Fruit fly (Drosophila melanogaster) whole organism, embryonic: Measurements from ENCODE around the gene CG17270.
A peak's percentile ranks its signal among the peaks of the same experiment; 100 is the strongest.

Experiments
- Atf-2 ChIP-seq: fragments of 200-800 bp; sonication (Bioruptor generic); optimal IDR thresholded peaks from 2 replicates; lab custom pipeline; 2016; ENCODE audit warnings: missing biosample characterization, missing genetic modification characterization
- CG11085 ChIP-seq: fragments of 200-800 bp; sonication (Bioruptor generic); IDR thresholded peaks from 2 replicates; pipeline ENCODE4 v1.3.6; 2022; ENCODE audit warnings: missing biosample characterization, missing genetic modification characterization
- CG11723 ChIP-seq: fragments of 200-800 bp; sonication (Bioruptor generic); optimal IDR thresholded peaks from 2 replicates; lab custom pipeline; 2017; ENCODE audit warnings: missing biosample characterization, mild to moderate bottlenecking, missing genetic modification characterization
- CG12391 ChIP-seq: fragments of 200-800 bp; sonication (Bioruptor generic); optimal IDR thresholded peaks from 3 replicates; lab custom pipeline; 2018; ENCODE audit warnings: missing biosample characterization, mild to moderate bottlenecking, missing genetic modification characterization, moderate library complexity
- CG12659 ChIP-seq: fragments of 200-800 bp; sonication (Bioruptor generic); optimal IDR thresholded peaks from 3 replicates; lab custom pipeline; 2017; ENCODE audit warnings: mild to moderate bottlenecking, missing biosample characterization, missing genetic modification reagents, missing genetic modification characterization
- CG14050 ChIP-seq: fragments of 200-800 bp; sonication (Bioruptor generic); IDR thresholded peaks from 3 replicates; pipeline ENCODE4 v1.3.6; 2022; ENCODE audit warnings: missing biosample characterization, missing genetic modification characterization
- CG15601 ChIP-seq: fragments of 200-800 bp; sonication (Bioruptor generic); optimal IDR thresholded peaks from 3 replicates; lab custom pipeline; 2019; ENCODE audit warnings: missing biosample characterization, mild to moderate bottlenecking, missing genetic modification characterization, moderate library complexity
- CG17385 ChIP-seq: fragments of 200-800 bp; sonication (Bioruptor generic); optimal IDR thresholded peaks from 3 replicates; lab custom pipeline; 2018; ENCODE audit warnings: missing biosample characterization, mild to moderate bottlenecking, missing genetic modification characterization
- CG2120 ChIP-seq: fragments of 200-800 bp; sonication (Bioruptor generic); optimal IDR thresholded peaks from 3 replicates; lab custom pipeline; 2016; ENCODE audit warnings: missing biosample characterization, missing genetic modification characterization
- CG2199 ChIP-seq: fragments of 200-800 bp; sonication (Bioruptor generic); IDR thresholded peaks from 3 replicates; pipeline ENCODE4 v1.3.6; 2022; ENCODE audit warnings: missing biosample characterization, missing genetic modification characterization
- CG3281 ChIP-seq: fragments of 200-800 bp; sonication (Bioruptor generic); optimal IDR thresholded peaks from 3 replicates; lab custom pipeline; 2017; ENCODE audit warnings: missing biosample characterization, mild to moderate bottlenecking, missing genetic modification characterization
- CG3407 ChIP-seq: fragments of 200-800 bp; sonication (Bioruptor generic); optimal IDR thresholded peaks from 2 replicates; lab custom pipeline; 2018; ENCODE audit warnings: missing biosample characterization, mild to moderate bottlenecking, missing genetic modification characterization
- CG4424 ChIP-seq: fragments of 200-800 bp; sonication (Bioruptor generic); optimal IDR thresholded peaks from 3 replicates; lab custom pipeline; 2016; ENCODE audit warnings: missing biosample characterization, missing genetic modification characterization
- CG6272 ChIP-seq: fragments of 200-800 bp; sonication (Bioruptor generic); IDR thresholded peaks from 2 replicates; pipeline ENCODE4 v1.3.6; 2022; ENCODE audit warnings: missing biosample characterization, missing genetic modification characterization
- CG7745 ChIP-seq: fragments of 200-800 bp; sonication (Bioruptor generic); optimal IDR thresholded peaks from 2 replicates; lab custom pipeline; 2018; ENCODE audit warnings: missing biosample characterization, mild to moderate bottlenecking, missing genetic modification characterization, moderate library complexity
- CG8290 ChIP-seq, 3 experiments: fragments of 200-800 bp; sonication (Bioruptor generic); optimal IDR thresholded peaks; 2 replicates each; lab custom pipeline; 2016 to 2019; ENCODE audit warnings: missing biosample characterization in 3 of 3, missing genetic modification characterization in 3 of 3, mild to moderate bottlenecking in 2 of 3, moderate library complexity in 1 of 3
- CG8765 ChIP-seq: fragments of 200-800 bp; sonication (Bioruptor generic); IDR thresholded peaks from 2 replicates; pipeline ENCODE4 v1.3.6; 2022; ENCODE audit warnings: missing biosample characterization, missing genetic modification characterization
- CrebB ChIP-seq: fragments of 200-800 bp; sonication (Bioruptor generic); optimal IDR thresholded peaks from 3 replicates; lab custom pipeline; 2018; ENCODE audit warnings: missing biosample characterization, mild to moderate bottlenecking, missing genetic modification characterization
- D19A ChIP-seq: fragments of 200-800 bp; optimal IDR thresholded peaks from 3 replicates; lab custom pipeline; 2019; ENCODE audit warnings: missing biosample characterization, mild to moderate bottlenecking, missing genetic modification characterization, moderate library complexity
- Dip3 ChIP-seq: fragments of 200-800 bp; sonication (Bioruptor generic); optimal IDR thresholded peaks from 3 replicates; lab custom pipeline; 2016; ENCODE audit warnings: missing biosample characterization, missing genetic modification characterization
- HmgD ChIP-seq: fragments of 200-800 bp; sonication (Bioruptor generic); optimal IDR thresholded peaks from 3 replicates; lab custom pipeline; 2016; ENCODE audit warnings: missing biosample characterization, missing genetic modification characterization
- Max ChIP-seq: fragments of 200-800 bp; sonication (Bioruptor generic); optimal IDR thresholded peaks from 2 replicates; lab custom pipeline; 2016; ENCODE audit warnings: missing biosample characterization, mild to moderate bottlenecking, missing genetic modification characterization
- NC2α ChIP-seq: fragments of 200-800 bp; sonication (Bioruptor generic); optimal IDR thresholded peaks from 2 replicates; lab custom pipeline; 2016; ENCODE audit warnings: missing biosample characterization, missing genetic modification characterization
- Poxn ChIP-seq: fragments of 200-800 bp; sonication (Bioruptor generic); IDR thresholded peaks from 2 replicates; pipeline ENCODE4 v1.3.6; 2022; ENCODE audit warnings: missing biosample characterization, missing genetic modification characterization
- Scr ChIP-seq: fragments of 200-800 bp; sonication (Bioruptor generic); IDR thresholded peaks from 2 replicates; pipeline ENCODE4 v1.3.6; 2022; ENCODE audit warnings: missing biosample characterization, missing genetic modification characterization; ENCODE audit not compliant: partially characterized antibody
- Tbp ChIP-seq: fragments of >200 bp; optimal IDR thresholded peaks from 2 replicates; lab custom pipeline; 2018; ENCODE audit warnings: missing biosample characterization, missing genetic modification characterization
- cato ChIP-seq: fragments of 200-800 bp; sonication (Bioruptor generic); optimal IDR thresholded peaks from 2 replicates; lab custom pipeline; 2016; ENCODE audit warnings: missing biosample characterization, missing genetic modification characterization, borderline replicate concordance
- caup ChIP-seq: fragments of 200-800 bp; sonication (Bioruptor generic); optimal IDR thresholded peaks from 3 replicates; lab custom pipeline; 2017; ENCODE audit warnings: missing biosample characterization, mild to moderate bottlenecking, missing genetic modification characterization, moderate library complexity; ENCODE audit not compliant: severe bottlenecking
- chinmo ChIP-seq: fragments of 200-800 bp; sonication (Bioruptor generic); IDR thresholded peaks from 4 replicates; pipeline ENCODE4 v1.3.6; 2022; ENCODE audit warnings: missing biosample characterization, missing genetic modification characterization; ENCODE audit not compliant: partially characterized antibody
- crc ChIP-seq: fragments of 200-800 bp; sonication (Bioruptor generic); optimal IDR thresholded peaks from 2 replicates; lab custom pipeline; 2016; ENCODE audit warnings: missing biosample characterization, missing genetic modification characterization
- dan ChIP-seq: fragments of 200-800 bp; sonication (Bioruptor generic); IDR thresholded peaks from 2 replicates; pipeline ENCODE4 v1.3.6; 2022; ENCODE audit warnings: missing biosample characterization, missing genetic modification characterization
- dati ChIP-seq: fragments of 200-800 bp; sonication (Bioruptor generic); IDR thresholded peaks from 2 replicates; pipeline ENCODE4 v1.3.6; 2022; ENCODE audit warnings: missing biosample characterization, missing genetic modification characterization
- ems ChIP-seq: fragments of 200-800 bp; sonication (Bioruptor generic); optimal IDR thresholded peaks from 3 replicates; lab custom pipeline; 2016; ENCODE audit warnings: missing biosample characterization, missing genetic modification characterization
- gcm ChIP-seq: fragments of 200-800 bp; sonication (Bioruptor generic); optimal IDR thresholded peaks from 2 replicates; lab custom pipeline; 2019; ENCODE audit warnings: missing biosample characterization, mild to moderate bottlenecking, missing genetic modification characterization, moderate library complexity
- grau ChIP-seq: fragments of 200-800 bp; optimal IDR thresholded peaks from 3 replicates; lab custom pipeline; 2019; ENCODE audit warnings: missing biosample characterization, mild to moderate bottlenecking, missing genetic modification characterization, moderate library complexity
- h ChIP-seq: fragments of >200 bp; optimal IDR thresholded peaks from 2 replicates; lab custom pipeline; 2017
- jigr1 ChIP-seq: fragments of 200-800 bp; sonication (Bioruptor generic); IDR thresholded peaks from 3 replicates; pipeline ENCODE4 v1.3.6; 2022; ENCODE audit warnings: missing biosample characterization, missing genetic modification characterization
- lbe ChIP-seq: fragments of 200-800 bp; sonication (Bioruptor generic); optimal IDR thresholded peaks from 2 replicates; lab custom pipeline; 2016; ENCODE audit warnings: missing biosample characterization, mild to moderate bottlenecking, missing genetic modification characterization
- nom ChIP-seq: fragments of 200-800 bp; sonication (Bioruptor generic); optimal IDR thresholded peaks from 2 replicates; lab custom pipeline; 2017; ENCODE audit warnings: missing biosample characterization, missing genetic modification characterization, mild to moderate bottlenecking, moderate library complexity, missing genetic modification reagents
- pfk ChIP-seq: fragments of 200-800 bp; sonication (Bioruptor generic); optimal IDR thresholded peaks from 2 replicates; lab custom pipeline; 2018; ENCODE audit warnings: missing biosample characterization, mild to moderate bottlenecking, missing genetic modification characterization, moderate library complexity
- prd ChIP-seq, 3 experiments: fragments of >200 bp in 2 of 3; fragments of 200-800 bp in 1 of 3; sonication (Bioruptor generic) in 1 of 3; optimal IDR thresholded peaks in 2 of 3; IDR thresholded peaks in 1 of 3; 2 replicates in 2 of 3; 3 replicates in 1 of 3; pipeline versions ENCODE4 v1.3.6 to Lab custom; 2017 to 2022; ENCODE audit warnings: missing biosample characterization in 1 of 3, missing genetic modification characterization in 1 of 3
- pum ChIP-seq: fragments of 200-800 bp; sonication (Bioruptor generic); optimal IDR thresholded peaks from 2 replicates; lab custom pipeline; 2016; ENCODE audit warnings: missing biosample characterization, missing genetic modification characterization
- row ChIP-seq: fragments of 200-800 bp; sonication (Bioruptor generic); IDR thresholded peaks from 3 replicates; pipeline ENCODE4 v1.3.6; 2022; ENCODE audit warnings: missing biosample characterization, missing genetic modification characterization
- sens ChIP-seq: fragments of 200-800 bp; sonication (Bioruptor generic); peaks from one replicate; lab custom pipeline; 2016; ENCODE audit warnings: missing biosample characterization, missing genetic modification characterization
- shn ChIP-seq: fragments of 200-800 bp; sonication (Bioruptor generic); optimal IDR thresholded peaks from 3 replicates; lab custom pipeline; 2016; ENCODE audit warnings: missing biosample characterization, missing genetic modification characterization
- slbo ChIP-seq: fragments of 200-800 bp; sonication (Bioruptor generic); IDR thresholded peaks from 2 replicates; pipeline ENCODE4 v1.3.6; 2022; ENCODE audit warnings: missing biosample characterization, missing genetic modification characterization
- ssp ChIP-seq: fragments of 200-800 bp; sonication (Bioruptor generic); IDR thresholded peaks from 2 replicates; pipeline ENCODE4 v1.3.6; 2022; ENCODE audit warnings: missing biosample characterization, missing genetic modification characterization
- sug ChIP-seq: fragments of 200-800 bp; optimal IDR thresholded peaks from 2 replicates; lab custom pipeline; 2019; ENCODE audit warnings: missing biosample characterization, mild to moderate bottlenecking, missing genetic modification characterization, moderate library complexity
- unpg ChIP-seq: fragments of 200-800 bp; sonication (Bioruptor generic); optimal IDR thresholded peaks from 3 replicates; lab custom pipeline; 2018; ENCODE audit warnings: missing biosample characterization, mild to moderate bottlenecking, missing genetic modification characterization, moderate library complexity

Gene CG17270

dm6 chr3R:20821815-20822375 is 3.2 kb upstream of the CG17270 start, which contains the start of the genes CG17271 and RpS20 (continued):
- TF ChIP-seq nom (GFP tag; lab: Kevin White, UChicago) (peak; percentile 75), CG12659 (GFP tag; lab: Kevin White, UChicago) (peak; percentile 96), grau (tag; lab: Kevin White, UChicago) (peak; percentile 88), row (GFP tag; lab: Robert Waterston, UW) (peak; percentile 96), Tbp (GFP tag; lab: Kevin White, UChicago) (peak; percentile 22), Poxn (peak; percentile 64), ems (GFP tag; lab: Kevin White, UChicago) (peak; percentile 94), cato (peak; percentile 86), jigr1 (GFP tag; lab: Robert Waterston, UW) (0 out of 3 replicates have a peak, but pooled peaks have one; percentile 41), CG6272 (GFP tag; lab: Robert Waterston, UW) (peak; percentile 90), prd (optimal IDR thresholded peaks at IDR 0.05; lab: Kevin White, UChicago) (no peak), prd (GFP tag; IDR thresholded peaks at IDR 0.05; lab: Robert Waterston, UW) (peak; percentile 94), dati (GFP tag; lab: Robert Waterston, UW) (peak; percentile 70), CG17385 (GFP tag; lab: Kevin White, UChicago) (peak; percentile 98), CG14050 (peak; percentile 85), dan (GFP tag; lab: Robert Waterston, UW) (no peak; the same call in 1 of the 2 replicates), slbo (GFP tag; lab: Robert Waterston, UW) (peak; percentile 95), caup (GFP tag; lab: Kevin White, UChicago) (peak; percentile 91), CG3407 (GFP tag; lab: Kevin White, UChicago) (peak; percentile 75), Max (peak; percentile 89), CG4424 (GFP tag; lab: Kevin White, UChicago) (peak; percentile 93), sens (GFP tag; lab: Kevin White, UChicago) (peak; percentile 99), h (no peak), gcm (GFP tag; lab: Kevin White, UChicago) (peak; percentile 87), sug (peak; percentile 90), D19A (tag; lab: Kevin White, UChicago) (peak; percentile 61), Dip3 (GFP tag; lab: Kevin White, UChicago) (peak; percentile 95), CG15601 (peak; percentile 100), lbe (GFP tag; lab: Kevin White, UChicago) (peak; percentile 55), CG8765 (GFP tag; lab: Robert Waterston, UW) (peak; percentile 81), CG7745 (no peak), ssp (GFP tag; lab: Robert Waterston, UW) (peak; percentile 92), HmgD (GFP tag; lab: Kevin White, UChicago) (peak; percentile 96), CG11085 (GFP tag; lab: Robert Waterston, UW) (peak; percentile 88), crc (GFP tag; lab: Kevin White, UChicago) (peak; percentile 94), CG12391 (tag; lab: Kevin White, UChicago) (peak; percentile 95), CrebB (tag; lab: Kevin White, UChicago) (peak; percentile 68), pfk (GFP tag; lab: Kevin White, UChicago) (peak; percentile 48), chinmo (GFP tag; lab: Robert Waterston, UW) (0 out of 4 replicates have a peak, but pooled peaks have one; percentile 35), CG11723 (peak; percentile 68), NC2α (GFP tag; lab: Kevin White, UChicago) (peak; percentile 91), unpg (GFP tag; lab: Kevin White, UChicago) (peak; percentile 89), CG2199 (GFP tag; lab: Robert Waterston, UW) (peak; percentile 62), Scr (GFP tag; lab: Robert Waterston, UW) (0 out of 2 replicates have a peak, but pooled peaks have one; percentile 23), shn (GFP tag; lab: Kevin White, UChicago) (peak; percentile 95), CG3281 (GFP tag; lab: Kevin White, UChicago) (peak; percentile 89), Atf-2 (GFP tag; lab: Kevin White, UChicago) (peak; percentile 91), CG2120 (GFP tag; lab: Kevin White, UChicago) (peak; percentile 97), pum (GFP tag; lab: Kevin White, UChicago) (peak; percentile 96), CG8290 (GFP tag; optimal IDR thresholded peaks at IDR 0.05; lab: Kevin White, UChicago) (peak; percentile 93), CG8290 (tag; optimal IDR thresholded peaks at IDR 0.05; lab: Kevin White, UChicago) (peak; percentile 71 to 75)
